Fruit fly (Drosophila melanogaster): ENCODE measurements around the gene mus81.

mus81 gene

dm6 chrX:964012-964411, 23.1 kb downstream of the mus81 start (continued):
- TF ChIP-seq bowl (GFP tag; IDR thresholded peaks at IDR 0.05) (no peak), abd-A (tag; optimal IDR thresholded peaks at IDR 0.05) (no peak), Optix (GFP tag; IDR thresholded peaks at IDR 0.05) (0 out of 3 replicates have a peak, but pooled peaks have one; percentile 6), CG3407 (GFP tag; optimal IDR thresholded peaks at IDR 0.05) (no peak), CG34224 (GFP tag; IDR thresholded peaks at IDR 0.05; ENCODE audit: partially characterized antibody) (no peak), Hey (tag; optimal IDR thresholded peaks at IDR 0.05) (no peak), CG1233 (GFP tag; optimal IDR thresholded peaks at IDR 0.05) (no peak), cad (GFP tag; optimal IDR thresholded peaks at IDR 0.05) (no peak), knrl (GFP tag; IDR thresholded peaks at IDR 0.05; ENCODE audit: partially characterized antibody) (no peak), CG13775 (GFP tag; optimal IDR thresholded peaks at IDR 0.05) (no peak), hkb (optimal IDR thresholded peaks at IDR 0.05) (no peak), hkb (GFP tag; IDR thresholded peaks at IDR 0.05) (peak; percentile 36; the same call in 1 of the 2 replicates), Oli (tag; optimal IDR thresholded peaks at IDR 0.05) (no peak), fu2 (GFP tag; optimal IDR thresholded peaks at IDR 0.05) (no peak), CG2116 (GFP tag; optimal IDR thresholded peaks at IDR 0.05) (no peak), CG16813 (GFP tag; IDR thresholded peaks at IDR 0.05; ENCODE audit: partially characterized antibody) (no peak), ewg (GFP tag; optimal IDR thresholded peaks at IDR 0.05) (no peak), CG2712 (tag; optimal IDR thresholded peaks at IDR 0.05) (no peak), CG10209 (GFP tag; optimal IDR thresholded peaks at IDR 0.05) (no peak), tio (GFP tag; optimal IDR thresholded peaks at IDR 0.05) (no peak), CG1024 (GFP tag; IDR thresholded peaks at IDR 0.05) (no peak), D19A (tag; optimal IDR thresholded peaks at IDR 0.05) (peak; percentile 43), ci (GFP tag; IDR thresholded peaks at IDR 0.05) (0 out of 3 replicates have a peak, but pooled peaks have one; percentile 13), CG11504 (tag; optimal IDR thresholded peaks at IDR 0.05) (peak; percentile 34), jumu (GFP tag; optimal IDR thresholded peaks at IDR 0.05) (no peak), Dek (tag; optimal IDR thresholded peaks at IDR 0.05) (no peak), zen (tag; optimal IDR thresholded peaks at IDR 0.05) (no peak), CG17829 (tag; optimal IDR thresholded peaks at IDR 0.05) (no peak), hth (optimal IDR thresholded peaks at IDR 0.05) (no peak), CG2678 (tag; optimal IDR thresholded peaks at IDR 0.05) (no peak), slbo (GFP tag; IDR thresholded peaks at IDR 0.05) (0 out of 2 replicates have a peak, but pooled peaks have one; percentile 7), Sry-δ (GFP tag; optimal IDR thresholded peaks at IDR 0.05) (no peak), CG15696 (tag; optimal IDR thresholded peaks at IDR 0.05) (no peak), CG2875 (GFP tag; optimal IDR thresholded peaks at IDR 0.05) (no peak), CG7928 (GFP tag; optimal IDR thresholded peaks at IDR 0.05) (no peak), zen2 (GFP tag; IDR thresholded peaks at IDR 0.05; ENCODE audit: partially characterized antibody) (no peak), CG5953 (GFP tag; IDR thresholded peaks at IDR 0.05) (no peak), CG12219 (GFP tag; optimal IDR thresholded peaks at IDR 0.05) (no peak), CG4854 (GFP tag; optimal IDR thresholded peaks at IDR 0.05) (no peak), HLH3B (GFP tag; IDR thresholded peaks at IDR 0.05) (no peak), CG11085 (GFP tag; IDR thresholded peaks at IDR 0.05) (no peak), CG4424 (GFP tag; optimal IDR thresholded peaks at IDR 0.05) (no peak), H2.0 (GFP tag; IDR thresholded peaks at IDR 0.05) (no peak), fru (optimal IDR thresholded peaks at IDR 0.05) (no peak), gcm2 (GFP tag; optimal IDR thresholded peaks at IDR 0.05) (no peak), CG18011 (GFP tag; optimal IDR thresholded peaks at IDR 0.05) (no peak), ttk (GFP tag; IDR thresholded peaks at IDR 0.05) (0 out of 2 replicates have a peak, but pooled peaks have one; percentile 38), jigr1 (GFP tag; IDR thresholded peaks at IDR 0.05) (no peak), p53 (GFP tag; optimal IDR thresholded peaks at IDR 0.05) (no peak), CG6175 (GFP tag; IDR thresholded peaks at IDR 0.05) (no peak), Oaz (GFP tag; IDR thresholded peaks at IDR 0.05) (no peak), Hr39 (optimal IDR thresholded peaks at IDR 0.05) (no peak), CG31441 (GFP tag; IDR thresholded peaks at IDR 0.05) (no peak)
